Fruit fly (Drosophila melanogaster) whole organism, adult: ENCODE results near the gene CG7332.

Source experiments
- CG11617 ChIP-seq: fragments of 200-800 bp; sonication (Bioruptor generic); optimal IDR thresholded peaks from 2 replicates; lab custom pipeline; 2017; ENCODE audit warnings: mild to moderate bottlenecking, missing biosample characterization, missing genetic modification reagents, missing genetic modification characterization
- CG12768 ChIP-seq: fragments of 200-800 bp; sonication (Bioruptor generic); optimal IDR thresholded peaks from 2 replicates; lab custom pipeline; 2017; ENCODE audit warnings: missing biosample characterization, missing genetic modification characterization, mild to moderate bottlenecking, moderate library complexity, missing genetic modification reagents
- CG14711 ChIP-seq: fragments of 200-800 bp; sonication (Bioruptor generic); optimal IDR thresholded peaks from 2 replicates; lab custom pipeline; 2018; ENCODE audit warnings: missing biosample characterization, mild to moderate bottlenecking, missing genetic modification characterization, moderate library complexity
- CG7045 ChIP-seq: fragments of 200-800 bp; sonication (Bioruptor generic); optimal IDR thresholded peaks from 2 replicates; lab custom pipeline; 2017; ENCODE audit warnings: missing biosample characterization, mild to moderate bottlenecking, missing genetic modification characterization
- Clk ChIP-seq: fragments of 200-800 bp; sonication (Bioruptor generic); optimal IDR thresholded peaks from 2 replicates; lab custom pipeline; 2017; ENCODE audit warnings: missing biosample characterization, missing genetic modification characterization
- Crg-1 ChIP-seq: fragments of 200-800 bp; sonication (Bioruptor generic); optimal IDR thresholded peaks from 2 replicates; lab custom pipeline; 2016; ENCODE audit warnings: missing biosample characterization, missing genetic modification characterization
- bab1 ChIP-seq: fragments of 200-800 bp; sonication (Bioruptor generic); optimal IDR thresholded peaks from 3 replicates; lab custom pipeline; 2019; ENCODE audit warnings: missing biosample characterization, mild to moderate bottlenecking, missing genetic modification characterization, moderate library complexity
- kay ChIP-seq: fragments of 200-800 bp; sonication (Bioruptor generic); peaks from one replicate; lab custom pipeline; 2016; ENCODE audit warnings: missing biosample characterization, missing genetic modification characterization, borderline replicate concordance
- tj ChIP-seq: fragments of 200-800 bp; sonication (Bioruptor generic); optimal IDR thresholded peaks from 3 replicates; lab custom pipeline; 2017; ENCODE audit warnings: missing biosample characterization, mild to moderate bottlenecking, missing genetic modification characterization, moderate library complexity

DNA sequence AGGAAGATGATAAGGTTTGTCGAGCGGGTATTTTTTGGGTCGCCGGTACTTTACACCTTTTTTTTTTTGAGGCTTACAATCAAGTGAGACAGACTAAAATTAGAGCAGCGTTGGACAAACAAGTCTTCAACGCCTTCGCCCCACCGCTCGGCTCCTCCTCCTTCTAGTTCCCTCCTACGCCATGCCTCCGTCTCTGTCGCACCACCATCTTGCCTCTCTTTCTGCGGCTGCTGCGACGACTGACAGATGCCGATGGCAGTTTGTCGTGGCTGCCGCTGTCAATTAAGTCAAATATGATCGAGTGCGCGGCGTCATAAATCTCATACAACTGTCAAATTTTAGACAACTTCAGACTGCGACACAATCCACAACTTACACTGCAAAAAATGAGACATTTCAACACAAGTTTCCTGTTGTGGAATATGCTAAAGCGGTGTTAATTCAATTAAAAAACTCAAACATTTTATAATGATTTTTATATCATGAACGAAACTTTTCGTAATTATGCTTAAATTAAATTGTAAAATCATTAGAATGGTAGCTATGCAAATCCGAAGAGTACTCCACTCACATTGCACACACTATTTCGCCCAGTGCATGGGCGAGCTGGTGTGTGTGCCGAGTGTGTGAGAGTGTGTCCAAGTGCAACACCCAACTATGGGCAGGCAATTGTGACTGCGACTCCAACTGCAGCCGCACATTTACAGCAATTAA lies 36.5 kb downstream of the CG7332 start:
- no peak for TF ChIP-seq tj (GFP tag; lab: Kevin White, UChicago)
- TF ChIP-seq CG7045 (GFP tag; lab: Kevin White, UChicago): no peak
- TF ChIP-seq CG12768: no peak
- no peak for TF ChIP-seq kay (GFP tag; lab: Kevin White, UChicago)
- TF ChIP-seq Crg-1 (GFP tag; lab: Kevin White, UChicago): no peak
- no peak for TF ChIP-seq bab1 (GFP tag; lab: Kevin White, UChicago)
- no peak for TF ChIP-seq CG11617 (GFP tag; lab: Kevin White, UChicago)
- TF ChIP-seq Clk (GFP tag; lab: Kevin White, UChicago): no peak
- no peak for TF ChIP-seq CG14711 (tag; lab: Kevin White, UChicago)
